Fruit fly (Drosophila melanogaster): ENCODE results near the gene mRpL2.

Gene mRpL2

dm6 chr3L:11136349-11136748 lies 15.7 kb downstream of the mRpL2 start:
- peak in 1 of 2 experiments; percentile 62 for TF ChIP-seq eve (GFP tag; optimal IDR thresholded peaks at IDR 0.05)
- TF ChIP-seq Dfd (GFP tag; optimal IDR thresholded peaks at IDR 0.05), result no peak
- TF ChIP-seq bsh (GFP tag; optimal IDR thresholded peaks at IDR 0.05), result peak in 1 of 2 experiments; percentile 2

- no peak for TF ChIP-seq Sry-δ (GFP tag; optimal IDR thresholded peaks at IDR 0.05)
- peak; percentile 78 for TF ChIP-seq crol (GFP tag; IDR thresholded peaks at IDR 0.05)
- TF ChIP-seq CG32532 (GFP tag; IDR thresholded peaks at IDR 0.05), result no peak
- TF ChIP-seq bbx (GFP tag; IDR thresholded peaks at IDR 0.05; ENCODE audit: partially characterized antibody), result 0 out of 2 replicates have a peak, but pooled peaks have one; percentile 17
- TF ChIP-seq Drgx (GFP tag; IDR thresholded peaks at IDR 0.05), result 0 out of 2 replicates have a peak, but pooled peaks have one; percentile 17
- no peak for TF ChIP-seq CG6765 (GFP tag; optimal IDR thresholded peaks at IDR 0.05)
- no peak for TF ChIP-seq gro (GFP tag; optimal IDR thresholded peaks at IDR 0.05)
- no peak for TF ChIP-seq Xrp1 (GFP tag; IDR thresholded peaks at IDR 0.05)
- TF ChIP-seq Neu2 (GFP tag; optimal IDR thresholded peaks at IDR 0.05; ENCODE audit: borderline replicate concordance), result no peak
- TF ChIP-seq CkIIα-i1 (GFP tag; IDR thresholded peaks at IDR 0.05), result no peak
- TF ChIP-seq Bgb (GFP tag; IDR thresholded peaks at IDR 0.05; ENCODE audit: partially characterized antibody), result no peak
- no peak for TF ChIP-seq CG8388 (GFP tag; optimal IDR thresholded peaks at IDR 0.05)
- TF ChIP-seq Taf1 (GFP tag; IDR thresholded peaks at IDR 0.05), result no peak
- no peak for TF ChIP-seq Tbp (GFP tag; optimal IDR thresholded peaks at IDR 0.05)
- no peak for TF ChIP-seq dan (GFP tag; IDR thresholded peaks at IDR 0.05)
These were observed 18.2 kb downstream of the mRpL2 start for dm6 chr3L:11138862-11139261.

dm6 chr3L:11145065-11145464 lies 24.4 kb downstream of the mRpL2 start:
- TF ChIP-seq sd (tag; optimal IDR thresholded peaks at IDR 0.05), result peak; percentile 92
- peak; percentile 85 for TF ChIP-seq CG13894 (tag; optimal IDR thresholded peaks at IDR 0.05)
- TF ChIP-seq bowl (GFP tag; IDR thresholded peaks at IDR 0.05), result 0 out of 2 replicates have a peak, but pooled peaks have one; percentile 10
- no peak for TF ChIP-seq CG13424 (tag; optimal IDR thresholded peaks at IDR 0.05)

- no peak for TF ChIP-seq Aef1 (GFP tag; IDR thresholded peaks at IDR 0.05)
- no peak for TF ChIP-seq zfh1 (GFP tag; IDR thresholded peaks at IDR 0.05)
- no peak for TF ChIP-seq CG2120 (GFP tag; optimal IDR thresholded peaks at IDR 0.05)
- no peak for TF ChIP-seq gsb-n (tag; optimal IDR thresholded peaks at IDR 0.05)
- TF ChIP-seq Kr (GFP tag; optimal IDR thresholded peaks at IDR 0.05), result no peak
- no peak for TF ChIP-seq Deaf1 (tag; optimal IDR thresholded peaks at IDR 0.05)
- TF ChIP-seq CG10431 (GFP tag; optimal IDR thresholded peaks at IDR 0.05), result no peak
- TF ChIP-seq Blimp-1 (GFP tag; optimal IDR thresholded peaks at IDR 0.05), result peak; percentile 99
- no peak for TF ChIP-seq gce (GFP tag; IDR thresholded peaks at IDR 0.05)
- no peak for TF ChIP-seq ato (GFP tag; IDR thresholded peaks at IDR 0.05; ENCODE audit: partially characterized antibody)
- TF ChIP-seq vvl (GFP tag; IDR thresholded peaks at IDR 0.05), result peak; percentile 75; the same call in 1 of the 2 replicates
- peak in 1 of 2 experiments; percentile 14 for TF ChIP-seq Hr78 (GFP tag; optimal IDR thresholded peaks at IDR 0.05)
- TF ChIP-seq Jarid2 (GFP tag; optimal IDR thresholded peaks at IDR 0.05), result no peak
- no peak for TF ChIP-seq CG5953 (GFP tag; IDR thresholded peaks at IDR 0.05)
- TF ChIP-seq CG13624 (GFP tag; optimal IDR thresholded peaks at IDR 0.05), result no peak
- TF ChIP-seq CG17568 (GFP tag; optimal IDR thresholded peaks at IDR 0.05), result no peak
- no peak for TF ChIP-seq ac (GFP tag; optimal IDR thresholded peaks at IDR 0.05)
- no peak for TF ChIP-seq CG3726 (GFP tag; IDR thresholded peaks at IDR 0.05)
- peak; percentile 88 for TF ChIP-seq sd (tag; optimal IDR thresholded peaks at IDR 0.05)
- TF ChIP-seq hkb (optimal IDR thresholded peaks at IDR 0.05), result no peak
- no peak for TF ChIP-seq hkb (GFP tag; IDR thresholded peaks at IDR 0.05)
- TF ChIP-seq Dip2 (GFP tag; IDR thresholded peaks at IDR 0.05), result no peak
- no peak for TF ChIP-seq trh (GFP tag; optimal IDR thresholded peaks at IDR 0.05)
- peak; percentile 82 for TF ChIP-seq grn (GFP tag; optimal IDR thresholded peaks at IDR 0.05)
- TF ChIP-seq Awh (GFP tag; IDR thresholded peaks at IDR 0.05), result peak; percentile 54; the same call in 1 of the 2 replicates
- TF ChIP-seq pros (GFP tag; optimal IDR thresholded peaks at IDR 0.05), result peak; percentile 96
- peak; percentile 76 for TF ChIP-seq abd-A (tag; optimal IDR thresholded peaks at IDR 0.05)
These were observed 27.0 kb downstream of the mRpL2 start for dm6 chr3L:11147675-11148074.

Measured in whole organism, embryonic.